Worm (Caenorhabditis elegans) whole organism, midembryonic: Measurements from ENCODE around the gene Y37D8A.2.

Source experiments
- T22C8.4 ChIP-seq: fragments of 200-800 bp; sonication (Bioruptor generic); IDR thresholded peaks from 2 replicates; pipeline ENCODE4 v1.3.6; 2022; ENCODE audit warnings: missing genetic modification characterization, missing compliant biosample characterization
- flt-1 ChIP-seq: fragments of 200-800 bp; sonication (Bioruptor generic); IDR thresholded peaks from 2 replicates; pipeline ENCODE4 v1.3.6; 2022; ENCODE audit warnings: missing genetic modification characterization, missing compliant biosample characterization
- klf-2 ChIP-seq: fragments of 200-800 bp; sonication (Bioruptor generic); conservative IDR thresholded peaks from 2 replicates; pipeline ENCODE4 v1.3.6; 2022; ENCODE audit warnings: missing genetic modification reagents, missing genetic modification characterization, missing compliant biosample characterization
- med-1 ChIP-seq: sonication (generic microtip); optimal IDR thresholded peaks from 2 replicates; lab custom pipeline; 2017; ENCODE audit warnings: missing genetic modification characterization, mild to moderate bottlenecking, missing compliant biosample characterization, antibody characterized with exemption, missing genetic modification reagents; ENCODE audit not compliant: insufficient read depth
- ref-1 ChIP-seq: fragments of 200-800 bp; sonication (Bioruptor generic); conservative IDR thresholded peaks from 2 replicates; pipeline ENCODE4 v1.3.6; 2022; ENCODE audit warnings: missing genetic modification reagents, missing genetic modification characterization, missing compliant biosample characterization
- tab-1 ChIP-seq: fragments of 200-800 bp; sonication (Bioruptor generic); IDR thresholded peaks from 2 replicates; pipeline ENCODE4 v1.3.6; 2022; ENCODE audit warnings: missing genetic modification characterization, missing compliant biosample characterization
- ztf-23 ChIP-seq: fragments of 200-800 bp; sonication (Bioruptor generic); IDR thresholded peaks from 2 replicates; pipeline ENCODE4 v1.3.6; 2022; ENCODE audit warnings: missing genetic modification reagents, missing genetic modification characterization, missing compliant biosample characterization
- ztf-29 ChIP-seq: fragments of 200-800 bp; sonication (Bioruptor generic); IDR thresholded peaks from 2 replicates; pipeline ENCODE4 v1.3.6; 2022; ENCODE audit warnings: missing genetic modification reagents, missing genetic modification characterization, missing compliant biosample characterization

DNA sequence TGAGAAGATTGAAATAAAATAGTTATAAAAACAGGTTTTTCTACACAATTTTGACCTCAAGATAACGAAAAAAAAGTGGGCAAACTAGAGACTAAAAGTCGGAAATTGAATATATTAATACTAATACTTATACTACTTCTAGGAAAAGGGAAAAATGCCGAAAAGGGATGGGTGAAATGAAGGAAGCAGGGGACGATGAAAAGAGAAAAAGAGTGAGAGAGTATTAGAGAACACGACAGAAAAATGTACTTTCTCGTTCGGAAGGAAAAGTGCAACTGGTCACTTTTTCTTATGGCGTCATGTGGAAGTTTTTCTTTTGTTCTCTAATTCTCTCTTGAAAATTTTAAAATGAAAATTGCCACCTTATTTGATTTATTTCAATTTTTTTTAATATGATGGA, 21.3 kb downstream of the Y37D8A.2 start:
- no peak for TF ChIP-seq ztf-23 (GFP tag; lab: Robert Waterston, UW)
- TF ChIP-seq ref-1 (GFP tag; lab: Robert Waterston, UW) = no peak
- no peak for TF ChIP-seq flt-1 (GFP tag; lab: Robert Waterston, UW)
- TF ChIP-seq tab-1 (GFP tag; lab: Robert Waterston, UW) = no peak
- no peak for TF ChIP-seq ztf-29 (GFP tag; lab: Robert Waterston, UW)
- no peak for TF ChIP-seq med-1
- no peak for TF ChIP-seq T22C8.4
- no peak for TF ChIP-seq klf-2 (GFP tag; lab: Robert Waterston, UW)
